Worm (Caenorhabditis elegans) whole organism, L3 larva: ENCODE results near the gene xpb-1.

ENCODE experiments used
- ama-1 ChIP-seq: fragments of 150-350 bp; optimal IDR thresholded peaks from 2 replicates; lab custom pipeline; 2018
- ceh-16 ChIP-seq: sonication (generic microtip); optimal IDR thresholded peaks from 2 replicates; lab custom pipeline; 2017; ENCODE audit warnings: missing biosample characterization, missing genetic modification characterization
- ceh-28 ChIP-seq: fragments of 150-350 bp; optimal IDR thresholded peaks from 2 replicates; lab custom pipeline; 2014; ENCODE audit warnings: missing biosample characterization, missing genetic modification reagents, missing genetic modification characterization
- elt-2 ChIP-seq: sonication (generic microtip); optimal IDR thresholded peaks from 2 replicates; lab custom pipeline; 2016; ENCODE audit warnings: missing genetic modification reagents, mild to moderate bottlenecking, missing genetic modification characterization, missing compliant biosample characterization
- elt-3 ChIP-seq, 3 experiments: fragments of 150-350 bp in 1 of 3; sonication (generic microtip) in 2 of 3; optimal IDR thresholded peaks; 2 replicates in 2 of 3; 4 replicates in 1 of 3; lab custom pipeline; 2014 to 2017; ENCODE audit warnings: missing biosample characterization in 3 of 3, missing genetic modification characterization in 3 of 3
- jun-1 ChIP-seq: fragments of 150-350 bp; optimal IDR thresholded peaks from 2 replicates; lab custom pipeline; 2014; ENCODE audit warnings: missing biosample characterization, missing genetic modification reagents, missing genetic modification characterization
- nhr-11 ChIP-seq: fragments of 150-350 bp; optimal IDR thresholded peaks from 2 replicates; lab custom pipeline; 2014; ENCODE audit warnings: missing biosample characterization, missing genetic modification characterization
- nhr-25 ChIP-seq: sonication (generic microtip); optimal IDR thresholded peaks from 2 replicates; lab custom pipeline; 2017; ENCODE audit warnings: missing biosample characterization, missing genetic modification characterization
- sea-2 ChIP-seq: fragments of 150-350 bp; sonication (generic microtip); optimal IDR thresholded peaks from 4 replicates; lab custom pipeline; 2014; ENCODE audit warnings: missing biosample characterization, missing genetic modification reagents, missing genetic modification characterization
- snpc-4 ChIP-seq: fragments of 150-350 bp; optimal IDR thresholded peaks from 2 replicates; lab custom pipeline; 2014; ENCODE audit warnings: missing biosample characterization, missing genetic modification characterization
- ztf-4 ChIP-seq: fragments of 150-350 bp; optimal IDR thresholded peaks from 2 replicates; lab custom pipeline; 2014; ENCODE audit warnings: missing biosample characterization, missing genetic modification characterization

DNA sequence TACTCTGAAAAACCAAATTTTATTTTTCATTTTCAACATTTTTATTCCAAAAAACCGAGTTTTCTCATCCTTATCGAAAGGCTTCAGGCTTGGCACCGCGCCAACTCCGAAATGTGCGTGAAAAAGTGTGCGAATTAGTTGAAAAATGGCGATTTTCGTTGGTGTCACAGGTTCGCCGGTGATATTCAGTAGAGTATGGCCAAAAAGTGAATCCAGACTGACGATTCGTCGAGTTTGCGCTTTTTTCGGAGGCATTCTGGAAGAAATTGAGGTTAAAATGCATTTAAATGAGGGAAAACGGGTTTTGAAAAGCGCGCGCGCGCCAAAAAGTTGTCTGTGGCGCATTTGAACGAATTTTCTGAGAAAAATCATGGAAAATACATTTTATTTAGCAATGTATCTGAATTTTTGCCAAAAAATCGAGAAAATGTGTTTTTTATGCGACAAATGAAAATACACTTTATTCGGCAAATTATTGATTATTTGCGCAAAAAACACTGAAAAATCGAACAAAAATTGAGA, 2.9 kb upstream of the xpb-1 start, which contains the start of the genes Y66D12A.16 and such-1:
- TF ChIP-seq elt-2, result no peak
- no peak for TF ChIP-seq ama-1 (lab: Kevin White, UChicago)
- TF ChIP-seq ceh-28, result no peak
- TF ChIP-seq nhr-25 (tag; lab: Kevin White, UChicago), result no peak
- no peak for TF ChIP-seq ztf-4
- TF ChIP-seq nhr-11 (tag; lab: Kevin White, UChicago), result no peak
- TF ChIP-seq elt-3 (tag; optimal IDR thresholded peaks at IDR 0.05; lab: Kevin White, UChicago), result no peak
- no peak for TF ChIP-seq sea-2 (GFP tag; lab: Kevin White, UChicago)
- no peak for TF ChIP-seq jun-1 (tag; lab: Kevin White, UChicago)
- TF ChIP-seq snpc-4 (tag; lab: Kevin White, UChicago), result no peak
- TF ChIP-seq ceh-16, result no peak
